Fruit fly (Drosophila melanogaster) S2 (cell line): ENCODE measurements around the gene Mur29B.

ENCODE experiments used
- CG8478 ChIP-seq: fragments of >200 bp; optimal IDR thresholded peaks from 2 replicates; lab custom pipeline; 2018
- CTCF ChIP-seq, 2 experiments: fragments of >200 bp; optimal IDR thresholded peaks; 2 replicates each; lab custom pipeline; 2018

DNA sequence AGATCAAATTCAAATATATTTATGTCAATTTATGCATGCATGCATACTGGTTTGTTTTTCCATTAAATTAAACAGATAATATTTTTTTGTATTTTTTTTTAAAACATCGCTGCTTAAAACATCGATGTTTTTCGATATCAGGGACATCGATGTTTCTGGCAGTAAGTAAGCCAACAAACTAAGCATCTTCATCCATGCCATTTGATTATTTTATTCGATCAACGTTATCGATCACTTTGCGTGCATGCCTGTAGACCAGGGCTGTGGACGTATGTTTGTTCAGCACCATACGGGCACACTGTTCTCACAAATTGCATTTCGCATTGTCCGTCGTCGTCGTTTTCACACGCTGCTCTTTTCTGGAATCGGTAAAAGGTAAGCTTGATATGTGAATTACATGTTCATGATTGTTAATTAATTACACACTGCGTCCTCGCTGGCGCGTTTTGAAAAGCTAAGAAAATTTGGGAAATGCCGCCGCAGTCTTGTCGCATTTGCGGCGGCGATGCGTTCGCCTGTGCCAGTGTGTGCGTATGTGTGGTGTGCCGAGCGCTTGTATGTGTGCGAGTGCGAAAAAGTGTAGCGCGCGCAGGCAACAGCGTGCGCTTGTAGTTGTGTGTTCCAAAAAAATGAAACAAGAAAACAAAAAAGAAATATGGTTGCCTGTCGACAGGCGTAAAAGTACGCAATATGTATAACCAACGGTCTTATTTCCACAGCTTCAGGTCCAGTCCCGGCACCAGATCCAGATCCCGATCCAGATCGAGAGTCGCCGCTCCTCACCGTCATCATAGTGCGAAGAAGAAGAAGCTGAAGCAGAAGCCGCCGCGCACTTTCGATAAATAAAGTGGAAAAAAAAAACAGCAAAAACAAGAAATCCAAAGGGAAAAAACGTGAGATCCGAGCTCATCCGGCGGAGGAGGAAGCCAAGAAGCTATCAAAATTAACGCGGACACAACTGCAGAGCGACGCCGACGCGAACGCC, 51.6 kb downstream of the Mur29B start, which contains the start of gene emb:
- TF ChIP-seq CTCF (optimal IDR thresholded peaks at IDR 0.05; lab: Kevin White, UChicago) (peak; percentile 8 to 46), CG8478 (lab: Kevin White, UChicago) (no peak)
